Fruit fly (Drosophila melanogaster) whole organism, prepupa: Measurements from ENCODE around the gene alpha-Man-Ib.

Source experiments
- Blimp-1 ChIP-seq: fragments of 200-800 bp; sonication (Bioruptor generic); optimal IDR thresholded peaks from 3 replicates; lab custom pipeline; 2017; ENCODE audit warnings: missing biosample characterization, missing genetic modification characterization, mild to moderate bottlenecking, moderate library complexity, missing genetic modification reagents
- CG11294 ChIP-seq: fragments of 200-800 bp; sonication (Bioruptor generic); IDR thresholded peaks from 2 replicates; pipeline ENCODE4 v1.3.6; 2022; ENCODE audit warnings: missing biosample characterization, missing genetic modification characterization
- CG1621 ChIP-seq: fragments of 200-800 bp; sonication (Bioruptor generic); optimal IDR thresholded peaks from 3 replicates; lab custom pipeline; 2018; ENCODE audit warnings: missing biosample characterization, mild to moderate bottlenecking, missing genetic modification characterization
- CG16779 ChIP-seq: fragments of 200-800 bp; sonication (Bioruptor generic); optimal IDR thresholded peaks from 3 replicates; lab custom pipeline; 2017; ENCODE audit warnings: missing biosample characterization, mild to moderate bottlenecking, missing genetic modification characterization
- Eip75B ChIP-seq: fragments of 200-800 bp; sonication (Bioruptor generic); optimal IDR thresholded peaks from 3 replicates; lab custom pipeline; 2016; ENCODE audit warnings: missing biosample characterization, missing genetic modification characterization
- Eip78C ChIP-seq: fragments of 200-800 bp; sonication (Bioruptor generic); peaks from one replicate; lab custom pipeline; 2016; ENCODE audit warnings: missing biosample characterization, missing genetic modification characterization
- Gug ChIP-seq: fragments of 200-800 bp; sonication (Bioruptor generic); IDR thresholded peaks from 2 replicates; pipeline ENCODE4 v1.3.6; 2022; ENCODE audit warnings: missing biosample characterization, missing genetic modification characterization
- fkh ChIP-seq: fragments of 200-800 bp; sonication (Bioruptor generic); optimal IDR thresholded peaks from 3 replicates; lab custom pipeline; 2017; ENCODE audit warnings: missing biosample characterization, mild to moderate bottlenecking, missing genetic modification characterization, moderate library complexity
- lz ChIP-seq: fragments of 200-800 bp; sonication (Bioruptor generic); optimal IDR thresholded peaks from 3 replicates; lab custom pipeline; 2016; ENCODE audit warnings: missing biosample characterization, missing genetic modification characterization
- svp ChIP-seq: fragments of 200-800 bp; sonication (Bioruptor generic); peaks from one replicate; lab custom pipeline; 2016; ENCODE audit warnings: missing biosample characterization, missing genetic modification characterization
- topi ChIP-seq: fragments of 200-800 bp; sonication (Bioruptor generic); optimal IDR thresholded peaks from 3 replicates; lab custom pipeline; 2016; ENCODE audit warnings: missing biosample characterization, missing genetic modification characterization

DNA sequence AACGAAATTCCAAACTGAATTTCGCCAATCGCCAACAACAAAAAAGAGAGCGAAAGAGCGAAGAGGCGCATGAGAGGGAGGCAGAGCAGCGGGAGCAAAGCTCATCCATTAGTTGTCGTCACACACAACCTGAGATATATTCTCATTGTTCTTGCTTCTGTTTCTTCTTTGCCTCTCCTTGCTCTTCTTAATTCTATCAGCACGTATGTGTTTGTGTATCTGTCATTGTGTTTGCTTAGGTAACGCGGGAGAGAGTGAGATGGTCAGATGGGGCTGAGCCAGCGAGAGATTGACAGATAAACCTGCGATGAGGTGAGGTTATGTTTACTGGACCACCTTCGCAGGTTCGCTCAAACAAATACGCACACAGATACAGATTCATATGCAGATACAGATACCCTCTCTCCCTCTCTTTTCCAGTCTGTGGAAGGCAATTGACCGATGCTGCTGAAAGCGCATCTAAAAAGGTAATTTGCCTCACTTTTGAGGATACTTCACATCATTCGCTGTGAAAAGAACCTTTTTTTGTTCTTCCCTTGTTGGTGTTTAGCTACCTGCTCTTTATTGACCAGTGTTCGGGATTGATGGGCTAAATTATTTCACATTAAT lies 38.5 kb downstream of the alpha-Man-Ib start:
- peak; percentile 68 for TF ChIP-seq Eip78C (GFP tag; lab: Kevin White, UChicago)
- no peak for TF ChIP-seq Gug (GFP tag; lab: Robert Waterston, UW)
- TF ChIP-seq CG16779 = no peak
- no peak for TF ChIP-seq CG11294 (GFP tag; lab: Robert Waterston, UW)
- TF ChIP-seq lz = no peak
- TF ChIP-seq CG1621 (tag; lab: Kevin White, UChicago) = peak; percentile 27
- TF ChIP-seq svp (GFP tag; lab: Kevin White, UChicago) = peak; percentile 95
- no peak for TF ChIP-seq Eip75B (GFP tag; lab: Kevin White, UChicago)
- peak; percentile 7 for TF ChIP-seq topi (GFP tag; lab: Kevin White, UChicago)
- TF ChIP-seq fkh (GFP tag; lab: Kevin White, UChicago) = peak; percentile 88
- peak; percentile 55 for TF ChIP-seq Blimp-1 (GFP tag; lab: Kevin White, UChicago)
